Comparison of ENCODE assay signal across 4 worm cellular contexts in genomic region chrIV:4864524-4864923, ce11.
A peak's percentile ranks its signal among the peaks of the same experiment; 100 is the strongest.
TF ChIP-seq lines count a peak whose summit lies in the region.

No protein-coding gene starts in this region.

TF ChIP-seq in whole organism, L4 larva, 104 proteins besides CTCF, POLR2A, EP300 and RAD21:
- TF ChIP-seq snpc-1.2 (GFP tag; IDR thresholded peaks at IDR 0.05; lab: Robert Waterston, UW) (peak; percentile 94), ztf-7 (tag; optimal IDR thresholded peaks at IDR 0.05; lab: Kevin White, UChicago) (no peak)

TF ChIP-seq in whole organism, early embryonic, 17 proteins besides CTCF, POLR2A, EP300 and RAD21:
- 0 out of 2 replicates have a peak, but pooled peaks have one; percentile 32 for TF ChIP-seq pes-1 (GFP tag; IDR thresholded peaks at IDR 0.05; lab: Robert Waterston, UW)
- 0 out of 2 replicates have a peak, but pooled peaks have one; percentile 19 for TF ChIP-seq tbx-11 (GFP tag; IDR thresholded peaks at IDR 0.05; lab: Robert Waterston, UW)
- no peak for TF ChIP-seq flt-1 (GFP tag; IDR thresholded peaks at IDR 0.05; lab: Robert Waterston, UW)
- no peak for TF ChIP-seq hnd-1 (tag; optimal IDR thresholded peaks at IDR 0.05; lab: Kevin White, UChicago)

TF ChIP-seq in whole organism, midembryonic, 9 proteins besides CTCF, POLR2A, EP300 and RAD21:
- TF ChIP-seq flt-1 (GFP tag; IDR thresholded peaks at IDR 0.05; lab: Robert Waterston, UW) (0 out of 2 replicates have a peak, but pooled peaks have one; percentile 22), ztf-29 (GFP tag; IDR thresholded peaks at IDR 0.05; lab: Robert Waterston, UW) (no peak)

TF ChIP-seq in whole organism, young adult, 124 proteins besides CTCF, POLR2A, EP300 and RAD21:
- TF ChIP-seq nhr-27 (tag; optimal IDR thresholded peaks at IDR 0.05; lab: Kevin White, UChicago) = no peak
- peak; percentile 88 for TF ChIP-seq snpc-1.1 (tag; optimal IDR thresholded peaks at IDR 0.05; lab: Kevin White, UChicago; ENCODE audit: insufficient read depth)
- peak; percentile 50 for TF ChIP-seq rpc-1 (optimal IDR thresholded peaks at IDR 0.05; lab: Kevin White, UChicago)
- peak; percentile 82 for TF ChIP-seq rpc-1 (tag; optimal IDR thresholded peaks at IDR 0.05; lab: Kevin White, UChicago)
- no peak for TF ChIP-seq F39B2.1 (GFP tag; IDR thresholded peaks at IDR 0.05; lab: Robert Waterston, UW)
- TF ChIP-seq ekl-4 (GFP tag; IDR thresholded peaks at IDR 0.05; lab: Robert Waterston, UW) = peak; percentile 21; the same call in 1 of the 2 replicates
- peak; percentile 70 for TF ChIP-seq snpc-4 (GFP tag; optimal IDR thresholded peaks at IDR 0.05; lab: Kevin White, UChicago)
- peak; percentile 77 to 92 (median 86) for TF ChIP-seq snpc-4 (tag; optimal IDR thresholded peaks at IDR 0.05; lab: Kevin White, UChicago)
- TF ChIP-seq attf-6 (GFP tag; IDR thresholded peaks at IDR 0.05; lab: Robert Waterston, UW) = 0 out of 2 replicates have a peak, but pooled peaks have one; percentile 43
- peak; percentile 33 for TF ChIP-seq die-1 (tag; optimal IDR thresholded peaks at IDR 0.05; lab: Kevin White, UChicago)
- peak; percentile 46 for TF ChIP-seq snpc-3.4 (tag; optimal IDR thresholded peaks at IDR 0.05; lab: Kevin White, UChicago)
- no peak for TF ChIP-seq snpc-1.3 (tag; optimal IDR thresholded peaks at IDR 0.05; lab: Kevin White, UChicago; ENCODE audit: insufficient read depth)
- no peak for TF ChIP-seq Y79H2A.3 (GFP tag; conservative IDR thresholded peaks at IDR 0.05; lab: Robert Waterston, UW)
- no peak for TF ChIP-seq madf-3 (GFP tag; IDR thresholded peaks at IDR 0.05; lab: Robert Waterston, UW)
- peak; percentile 31 for TF ChIP-seq him-1 (tag; optimal IDR thresholded peaks at IDR 0.05; lab: Kevin White, UChicago)
- TF ChIP-seq hsf-1 (GFP tag; IDR thresholded peaks at IDR 0.05; lab: Robert Waterston, UW) = 0 out of 2 replicates have a peak, but pooled peaks have one; percentile 34
- 0 out of 2 replicates have a peak, but pooled peaks have one; percentile 67 for TF ChIP-seq ztf-25 (GFP tag; IDR thresholded peaks at IDR 0.05; lab: Robert Waterston, UW)
- TF ChIP-seq B0261.1 (tag; optimal IDR thresholded peaks at IDR 0.05; lab: Kevin White, UChicago) = peak; percentile 48
- TF ChIP-seq D2030.7 (GFP tag; IDR thresholded peaks at IDR 0.05; lab: Robert Waterston, UW) = peak; percentile 53; the same call in 1 of the 2 replicates
- no peak for TF ChIP-seq nhr-80 (tag; optimal IDR thresholded peaks at IDR 0.05; lab: Kevin White, UChicago)
- TF ChIP-seq tbp1 (GFP tag; optimal IDR thresholded peaks at IDR 0.05; lab: Kevin White, UChicago) = peak; percentile 80
- TF ChIP-seq lin-54 (GFP tag; optimal IDR thresholded peaks at IDR 0.05; lab: Kevin White, UChicago) = no peak

Comparison
In these comparisons a context has a peak if more than half of its experiments do, and no peak if none do; other contexts are left out.
1. Of the 7 proteins assayed by ChIP-seq in both whole organism, young adult and whole organism, L4 larva: peak only in whole organism, young adult: snpc-4; only in whole organism, L4 larva: none; in both: none; in neither: 6.